Worm (Caenorhabditis elegans): Measurements from ENCODE around the gene mdt-11.
"Not testable (repeated sequence)": the region's sequence is repeated elsewhere in the genome, so short reads cannot be mapped to it uniquely, and the experiment has no call there.

DNA sequence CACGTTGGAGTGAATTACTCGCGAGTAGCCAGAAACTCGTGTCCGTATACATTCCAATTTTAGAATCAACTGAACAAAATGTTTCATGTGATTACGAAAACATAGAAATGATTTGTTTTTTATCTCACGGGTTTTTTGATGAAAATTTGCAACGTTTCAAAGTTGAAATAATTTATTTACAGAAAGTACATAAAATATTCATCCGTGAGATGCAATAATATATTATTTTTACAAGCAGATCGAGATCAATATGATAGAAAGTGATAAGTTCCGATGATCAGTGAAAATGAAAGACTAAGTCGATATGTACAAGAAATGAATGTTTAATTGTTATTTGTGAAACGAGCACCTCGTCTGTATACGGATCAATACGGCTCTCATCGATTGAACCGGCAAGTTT is 40.7 kb upstream of the mdt-11 start, which contains the start of gene C27F2.6:
- TF ChIP-seq ztf-29 (GFP tag; IDR thresholded peaks at IDR 0.05); flt-1 (GFP tag; IDR thresholded peaks at IDR 0.05); med-1 (GFP tag; optimal IDR thresholded peaks at IDR 0.05; ENCODE audit: insufficient read depth); ztf-23 (GFP tag; IDR thresholded peaks at IDR 0.05); klf-2 (GFP tag; conservative IDR thresholded peaks at IDR 0.05); tab-1 (GFP tag; IDR thresholded peaks at IDR 0.05); ref-1 (GFP tag; conservative IDR thresholded peaks at IDR 0.05); cog-1 (tag; optimal IDR thresholded peaks at IDR 0.05): not testable (repeated sequence)
